Worm (Caenorhabditis elegans) whole organism, L3 larva: ENCODE data around the gene cdr-6.
A peak's percentile ranks its signal among the peaks of the same experiment; 100 is the strongest.
"Not testable (repeated sequence)": the region's sequence is repeated elsewhere in the genome, so short reads cannot be mapped to it uniquely, and the experiment has no call there.

Experiments used
- R02D3.7 ChIP-seq: fragments of 150-350 bp; optimal IDR thresholded peaks from 2 replicates; lab custom pipeline; 2014; ENCODE audit warnings: missing biosample characterization, missing genetic modification characterization
- ama-1 ChIP-seq: fragments of 150-350 bp; optimal IDR thresholded peaks from 2 replicates; lab custom pipeline; 2018
- ceh-16 ChIP-seq: sonication (generic microtip); optimal IDR thresholded peaks from 2 replicates; lab custom pipeline; 2017; ENCODE audit warnings: missing biosample characterization, missing genetic modification characterization
- ceh-9 ChIP-seq: sonication (generic microtip); optimal IDR thresholded peaks from 2 replicates; lab custom pipeline; 2018; ENCODE audit warnings: missing biosample characterization, missing genetic modification characterization
- daf-12 ChIP-seq: fragments of 150-350 bp; optimal IDR thresholded peaks from 2 replicates; lab custom pipeline; 2014; ENCODE audit warnings: missing biosample characterization, missing genetic modification reagents, missing genetic modification characterization
- egl-27 ChIP-seq: sonication (generic microtip); optimal IDR thresholded peaks from 4 replicates; lab custom pipeline; 2017; ENCODE audit warnings: missing biosample characterization, missing genetic modification reagents, missing genetic modification characterization
- egl-5 ChIP-seq: fragments of 150-350 bp; optimal IDR thresholded peaks from 2 replicates; lab custom pipeline; 2017; ENCODE audit warnings: missing biosample characterization, missing genetic modification reagents, missing genetic modification characterization, inconsistent platforms
- elt-2 ChIP-seq: sonication (generic microtip); optimal IDR thresholded peaks from 2 replicates; lab custom pipeline; 2016; ENCODE audit warnings: missing genetic modification reagents, mild to moderate bottlenecking, missing genetic modification characterization, missing compliant biosample characterization
- eor-1 ChIP-seq, 2 experiments: fragments of 150-350 bp; optimal IDR thresholded peaks; 2 replicates each; lab custom pipeline; 2014 to 2018; ENCODE audit warnings: missing biosample characterization in 2 of 2, missing genetic modification characterization in 2 of 2
- fkh-2 ChIP-seq: fragments of 150-350 bp; optimal IDR thresholded peaks from 2 replicates; lab custom pipeline; 2014; ENCODE audit warnings: missing biosample characterization, missing genetic modification reagents, missing genetic modification characterization
- fos-1 ChIP-seq: fragments of 150-350 bp; optimal IDR thresholded peaks from 2 replicates; lab custom pipeline; 2014; ENCODE audit warnings: missing biosample characterization, missing genetic modification characterization
- hmg-11 ChIP-seq: sonication (generic microtip); optimal IDR thresholded peaks from 2 replicates; lab custom pipeline; 2016; ENCODE audit warnings: missing genetic modification characterization, missing compliant biosample characterization
- lin-39 ChIP-seq: fragments of 150-350 bp; optimal IDR thresholded peaks from 2 replicates; lab custom pipeline; 2018; ENCODE audit warnings: missing biosample characterization, missing genetic modification reagents, missing genetic modification characterization
- lsy-12 ChIP-seq: sonication (generic microtip); optimal IDR thresholded peaks from 2 replicates; lab custom pipeline; 2016; ENCODE audit warnings: mild to moderate bottlenecking, missing genetic modification characterization, missing compliant biosample characterization
- nfya-1 ChIP-seq: sonication (generic microtip); optimal IDR thresholded peaks from 2 replicates; lab custom pipeline; 2017; ENCODE audit warnings: missing genetic modification characterization, mild to moderate bottlenecking, missing compliant biosample characterization, antibody characterized with exemption, moderate library complexity; ENCODE audit not compliant: insufficient read depth
- nhr-12 ChIP-seq: fragments of 150-350 bp; optimal IDR thresholded peaks from 2 replicates; lab custom pipeline; 2014; ENCODE audit warnings: missing biosample characterization, missing genetic modification characterization
- nhr-23 ChIP-seq: fragments of 150-350 bp; optimal IDR thresholded peaks from 2 replicates; lab custom pipeline; 2014; ENCODE audit warnings: missing biosample characterization, missing genetic modification reagents, missing genetic modification characterization
- nhr-237 ChIP-seq: fragments of 150-350 bp; optimal IDR thresholded peaks from 2 replicates; lab custom pipeline; 2014; ENCODE audit warnings: missing biosample characterization, missing genetic modification characterization
- nhr-25 ChIP-seq: sonication (generic microtip); optimal IDR thresholded peaks from 2 replicates; lab custom pipeline; 2017; ENCODE audit warnings: missing biosample characterization, missing genetic modification characterization
- nhr-43 ChIP-seq: sonication (generic microtip); optimal IDR thresholded peaks from 2 replicates; lab custom pipeline; 2016; ENCODE audit warnings: mild to moderate bottlenecking, missing genetic modification characterization, missing compliant biosample characterization; ENCODE audit not compliant: poor library complexity, severe bottlenecking
- nhr-67 ChIP-seq: fragments of 150-350 bp; optimal IDR thresholded peaks from 2 replicates; lab custom pipeline; 2014; ENCODE audit warnings: missing biosample characterization, missing genetic modification characterization
- nhr-76 ChIP-seq: fragments of 150-350 bp; sonication (generic microtip); optimal IDR thresholded peaks from 5 replicates; lab custom pipeline; 2014; ENCODE audit warnings: missing biosample characterization, missing genetic modification characterization
- pha-4 ChIP-seq: fragments of 150-350 bp; optimal IDR thresholded peaks from 2 replicates; lab custom pipeline; 2014; ENCODE audit warnings: missing biosample characterization, missing genetic modification reagents, missing genetic modification characterization
- pqm-1 ChIP-seq: fragments of 150-350 bp; optimal IDR thresholded peaks from 2 replicates; lab custom pipeline; 2017; ENCODE audit warnings: missing biosample characterization, missing genetic modification characterization, inconsistent platforms
- skn-1 ChIP-seq: fragments of 150-350 bp; optimal IDR thresholded peaks from 2 replicates; lab custom pipeline; 2014; ENCODE audit warnings: missing biosample characterization, missing genetic modification characterization
- snpc-4 ChIP-seq: fragments of 150-350 bp; optimal IDR thresholded peaks from 2 replicates; lab custom pipeline; 2014; ENCODE audit warnings: missing biosample characterization, missing genetic modification characterization
- tbx-2 ChIP-seq: sonication (generic microtip); optimal IDR thresholded peaks from 2 replicates; lab custom pipeline; 2016; ENCODE audit warnings: mild to moderate bottlenecking, missing genetic modification characterization, missing compliant biosample characterization
- unc-39 ChIP-seq: sonication (generic microtip); optimal IDR thresholded peaks from 4 replicates; lab custom pipeline; 2017; ENCODE audit warnings: missing biosample characterization, missing genetic modification characterization
- unc-62 ChIP-seq: fragments of 150-350 bp; sonication (generic microtip); optimal IDR thresholded peaks from 4 replicates; lab custom pipeline; 2014; ENCODE audit warnings: missing biosample characterization, missing genetic modification reagents, missing genetic modification characterization
- zag-1 ChIP-seq: fragments of 150-350 bp; optimal IDR thresholded peaks from 2 replicates; lab custom pipeline; 2014; ENCODE audit warnings: missing biosample characterization, missing genetic modification characterization
- ztf-4 ChIP-seq: fragments of 150-350 bp; optimal IDR thresholded peaks from 2 replicates; lab custom pipeline; 2014; ENCODE audit warnings: missing biosample characterization, missing genetic modification characterization

The cdr-6 gene

DNA sequence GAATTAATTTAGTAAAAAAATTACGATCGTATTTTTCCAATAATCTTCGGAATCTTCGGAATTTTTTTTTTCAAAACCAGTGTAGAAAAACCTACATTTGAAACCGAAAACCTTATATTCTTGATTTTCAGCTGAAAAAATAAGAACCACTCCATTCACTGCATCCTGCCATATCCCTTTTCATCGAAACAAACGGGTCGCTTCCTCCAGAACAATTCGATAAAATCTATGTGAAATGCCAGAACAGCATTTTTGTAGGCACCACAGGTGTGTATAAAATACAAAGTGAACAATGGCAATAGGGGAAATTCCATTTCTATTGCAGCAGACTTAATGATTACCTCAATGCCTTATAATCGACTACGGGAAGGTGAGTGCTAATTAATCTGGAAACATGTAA, 36.2 kb downstream of the cdr-6 start, which contains the start of gene K01D12.1:
Gene K01D12.1 (plus strand): TSS at position 301 of the 400 bp plus-strand sequence.
- TF ChIP-seq nhr-12 (tag; lab: Kevin White, UChicago) (no peak), elt-2 (tag; lab: Kevin White, UChicago) (no peak), lin-39 (no peak), nhr-67 (tag; lab: Kevin White, UChicago) (no peak), nhr-43 (no peak), ztf-4 (tag; lab: Kevin White, UChicago) (no peak), nfya-1 (no peak), tbx-2 (no peak), nhr-23 (tag; lab: Kevin White, UChicago) (no peak), hmg-11 (no peak), fos-1 (no peak), R02D3.7 (tag; lab: Kevin White, UChicago) (no peak), skn-1 (tag; lab: Kevin White, UChicago) (no peak), nhr-25 (no peak), ama-1 (lab: Kevin White, UChicago) (no peak)

DNA sequence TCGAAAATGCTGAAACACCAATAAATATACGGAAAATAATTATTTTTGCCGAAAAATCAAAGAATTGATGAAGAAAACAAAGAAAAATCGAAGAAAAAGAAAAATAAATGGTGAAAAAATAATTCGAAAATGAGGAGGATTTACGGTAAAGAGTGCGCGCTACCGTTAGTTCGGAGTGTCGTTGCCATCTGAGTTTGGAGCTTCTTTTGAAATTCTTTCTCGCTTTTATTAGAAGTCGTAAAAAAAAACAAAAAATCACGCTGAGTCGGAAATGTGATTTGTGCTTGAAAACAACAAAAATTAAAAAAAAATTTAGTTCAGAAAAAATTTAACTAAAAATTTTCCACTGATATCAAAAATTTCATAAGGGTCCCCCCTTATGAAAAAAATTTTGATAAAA, 39.2 kb downstream of the cdr-6 start, which contains the start of gene F23H12.10:
Gene F23H12.10 (minus strand): TSS at position 12 of the 400 bp plus-strand sequence.
- TF ChIP-seq pqm-1, egl-5, daf-12: not testable (repeated sequence)

DNA sequence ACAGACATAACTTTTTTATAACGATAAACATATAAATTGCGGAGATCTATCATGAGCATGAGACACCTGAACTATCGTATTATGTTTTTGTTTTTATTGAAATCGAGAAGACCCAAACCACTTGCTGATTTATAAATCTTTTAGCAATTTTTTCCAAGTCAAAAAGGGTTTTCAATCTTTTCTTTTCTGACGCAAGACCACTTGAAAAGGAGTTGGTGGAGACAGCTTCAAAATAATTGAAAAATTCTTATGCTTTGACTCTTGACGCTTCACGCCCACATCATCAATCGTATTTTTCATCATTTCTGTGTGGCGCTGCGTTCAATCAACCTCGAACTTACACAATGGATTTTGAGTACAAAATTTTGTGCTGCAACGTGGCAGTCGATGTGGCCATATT, 42.1 kb downstream of the cdr-6 start, which contains the start of gene F23H12.7:
Gene F23H12.7 (plus strand): TSS at position 301 of the 400 bp plus-strand sequence.
- TF ChIP-seq pqm-1 = no peak
- no peak for TF ChIP-seq egl-5
- no peak for TF ChIP-seq lin-39
- no peak for TF ChIP-seq lsy-12 (tag; lab: Kevin White, UChicago)
- no peak for TF ChIP-seq nhr-237 (tag; lab: Kevin White, UChicago)
- TF ChIP-seq hmg-11 = no peak
- no peak for TF ChIP-seq ceh-16
- TF ChIP-seq ceh-9 = no peak
- TF ChIP-seq snpc-4 (tag; lab: Kevin White, UChicago) = no peak
- no peak for TF ChIP-seq fkh-2 (tag; lab: Kevin White, UChicago)
- no peak for TF ChIP-seq nhr-76 (tag; lab: Kevin White, UChicago)
- TF ChIP-seq unc-62 = no peak
- no peak for TF ChIP-seq R02D3.7 (tag; lab: Kevin White, UChicago)
- no peak for TF ChIP-seq ama-1 (lab: Kevin White, UChicago)
- TF ChIP-seq zag-1 = no peak
- TF ChIP-seq elt-2 (tag; lab: Kevin White, UChicago) = no peak
- TF ChIP-seq egl-27 = no peak
- no peak for TF ChIP-seq eor-1 (tag; optimal IDR thresholded peaks at IDR 0.05; lab: Kevin White, UChicago)
- no peak for TF ChIP-seq nhr-67 (tag; lab: Kevin White, UChicago)
- TF ChIP-seq tbx-2 = no peak

DNA sequence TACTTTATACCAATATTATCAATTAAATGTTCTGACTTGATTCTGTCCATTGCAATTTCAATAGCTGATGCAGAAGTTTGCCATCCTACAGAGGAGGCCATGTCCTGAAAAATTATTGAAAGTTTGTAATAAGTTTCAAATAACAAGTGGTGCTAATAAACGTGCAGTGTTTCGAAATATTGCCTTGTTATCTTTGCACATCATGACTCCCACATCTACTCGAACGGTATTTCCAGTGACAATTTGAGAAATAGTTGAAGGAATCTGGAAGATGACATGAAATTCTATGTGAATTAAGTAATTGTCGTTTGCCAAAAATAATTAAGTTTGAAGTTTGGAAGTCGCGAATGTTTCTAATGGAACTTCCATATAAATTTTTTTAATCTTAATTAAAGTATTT, 44.1 kb downstream of the cdr-6 start, which contains the start of gene gcy-13:
Gene gcy-13 (minus strand): TSS at position 101 of the 400 bp plus-strand sequence.
- TF ChIP-seq daf-12 = no peak
- TF ChIP-seq ceh-16 = no peak
- TF ChIP-seq lin-39 = no peak

DNA sequence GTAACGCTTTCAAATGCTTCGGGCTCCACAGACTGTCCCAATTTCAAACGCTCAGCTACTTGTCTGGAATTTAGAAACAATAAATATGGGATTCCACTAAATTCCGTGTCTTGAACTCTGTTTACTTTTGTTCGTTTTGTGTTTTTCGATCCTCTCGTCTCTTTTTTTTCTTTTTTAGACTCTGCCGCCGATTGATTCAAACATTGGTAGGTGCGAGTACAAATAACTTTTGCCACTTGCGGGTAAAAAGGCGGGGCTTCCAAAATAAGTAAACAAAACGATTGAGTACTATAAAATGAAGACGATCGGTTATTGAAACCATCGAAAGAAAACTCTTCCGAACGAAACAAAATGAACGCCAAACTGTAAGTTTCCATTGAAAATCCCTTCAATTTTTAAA, 48.4 kb downstream of the cdr-6 start, which contains the start of gene fipr-2:
Gene fipr-2 (plus strand): TSS at position 245 of the 400 bp plus-strand sequence.
- TF ChIP-seq pha-4 (tag; lab: Kevin White, UChicago) (peak; percentile 81), nhr-12 (tag; lab: Kevin White, UChicago) (no peak), nhr-25 (no peak), unc-39 (tag; lab: Kevin White, UChicago) (no peak)
